Worm (Caenorhabditis elegans) whole organism, L2 larva: ENCODE results near the gene adr-2.
A peak's percentile ranks its signal among the peaks of the same experiment; 100 is the strongest.

Experiments
- C34F6.9 ChIP-seq: fragments of 150-350 bp; optimal IDR thresholded peaks from 2 replicates; lab custom pipeline; 2014; ENCODE audit warnings: missing biosample characterization, missing genetic modification characterization
- aly-2 ChIP-seq: fragments of 150-350 bp; optimal IDR thresholded peaks from 2 replicates; lab custom pipeline; 2014; ENCODE audit warnings: missing biosample characterization, missing genetic modification characterization
- crh-2 ChIP-seq: sonication (generic microtip); optimal IDR thresholded peaks from 2 replicates; lab custom pipeline; 2017; ENCODE audit warnings: missing biosample characterization, missing genetic modification characterization
- fos-1 ChIP-seq: fragments of 150-350 bp; optimal IDR thresholded peaks from 2 replicates; lab custom pipeline; 2014; ENCODE audit warnings: missing biosample characterization, missing genetic modification characterization
- lsy-2 ChIP-seq, 2 experiments: fragments of 150-350 bp in 1 of 2; sonication (generic microtip) in 1 of 2; optimal IDR thresholded peaks; 2 replicates each; lab custom pipeline; 2014 to 2017; ENCODE audit warnings: missing biosample characterization in 2 of 2, missing genetic modification characterization in 2 of 2
- nhr-129 ChIP-seq: fragments of 150-350 bp; optimal IDR thresholded peaks from 2 replicates; lab custom pipeline; 2014; ENCODE audit warnings: missing biosample characterization, missing genetic modification characterization
- unc-55 ChIP-seq: fragments of 150-350 bp; sonication (generic microtip); optimal IDR thresholded peaks from 3 replicates; lab custom pipeline; 2014; ENCODE audit warnings: missing biosample characterization, missing genetic modification reagents, missing genetic modification characterization
- ztf-4 ChIP-seq: fragments of 150-350 bp; optimal IDR thresholded peaks from 2 replicates; lab custom pipeline; 2014; ENCODE audit warnings: missing biosample characterization, missing genetic modification characterization

Gene adr-2

DNA sequence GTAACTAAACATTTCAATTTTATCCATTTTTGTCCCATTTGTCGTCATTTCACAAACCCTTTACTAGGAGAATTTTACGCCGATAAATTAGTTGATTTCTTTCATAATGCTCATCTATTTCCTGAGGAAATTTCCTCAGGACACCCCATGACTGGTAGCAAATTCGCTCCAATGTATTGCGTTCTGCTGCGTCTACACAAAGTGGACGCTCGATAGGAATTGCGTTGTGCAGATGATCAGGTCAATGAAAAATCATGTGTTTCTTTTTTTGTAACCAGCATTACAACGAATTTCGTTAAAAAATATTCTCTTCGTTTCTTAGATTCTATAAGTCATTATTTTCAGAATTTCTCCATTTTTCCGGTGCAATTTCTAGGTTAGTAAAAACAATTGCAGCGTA, 50.9 kb downstream of the adr-2 start, which contains the start of gene epg-4:
TSS of gene epg-4 (plus strand) at position 346 of the 400 bp plus-strand sequence.
- TF ChIP-seq fos-1 (tag; lab: Kevin White, UChicago) (peak; percentile 48), crh-2 (tag; lab: Kevin White, UChicago) (peak; percentile 21), unc-55 (GFP tag; lab: Kevin White, UChicago) (peak; percentile 57), nhr-129 (tag; lab: Kevin White, UChicago) (peak; percentile 78), C34F6.9 (tag; lab: Kevin White, UChicago) (peak; percentile 76), ztf-4 (no peak), aly-2 (tag; lab: Kevin White, UChicago) (no peak), lsy-2 (tag; optimal IDR thresholded peaks at IDR 0.05; lab: Kevin White, UChicago) (peak in 1 of 2 experiments; percentile 57)
